Worm (Caenorhabditis elegans) whole organism, young adult: ENCODE data around the gene elt-2.

Source experiments
- C17E4.6 ChIP-seq: fragments of 200-800 bp; sonication (Bioruptor generic); IDR thresholded peaks from 2 replicates; pipeline ENCODE4 v1.3.6; 2022; ENCODE audit warnings: missing genetic modification reagents, missing genetic modification characterization, missing compliant biosample characterization
- F33H1.4 ChIP-seq: fragments of 200-800 bp; sonication (Bioruptor generic); IDR thresholded peaks from 2 replicates; pipeline ENCODE4 v1.3.6; 2022; ENCODE audit warnings: missing genetic modification reagents, missing genetic modification characterization, missing compliant biosample characterization
- ama-1 ChIP-seq, 3 experiments: fragments of 150-350 bp in 1 of 3; sonication (generic microtip) in 2 of 3; optimal IDR thresholded peaks; 2 replicates each; lab custom pipeline; 2014 to 2018; ENCODE audit warnings: missing biosample characterization in 2 of 3, missing genetic modification characterization in 2 of 3, missing genetic modification reagents in 2 of 3
- dpl-1 ChIP-seq: fragments of 150-350 bp; optimal IDR thresholded peaks from 2 replicates; lab custom pipeline; 2014; ENCODE audit warnings: missing biosample characterization, missing genetic modification reagents, missing genetic modification characterization
- tbp1 ChIP-seq: fragments of 200-800 bp; sonication (Bioruptor generic); optimal IDR thresholded peaks from 2 replicates; lab custom pipeline; 2018; ENCODE audit warnings: mild to moderate bottlenecking, missing genetic modification characterization, missing compliant biosample characterization
- unc-62 ChIP-seq: fragments of 150-350 bp; optimal IDR thresholded peaks from 2 replicates; lab custom pipeline; 2014; ENCODE audit warnings: missing biosample characterization, missing genetic modification reagents, missing genetic modification characterization
- ztf-25 ChIP-seq: fragments of 200-800 bp; sonication (Bioruptor generic); IDR thresholded peaks from 2 replicates; pipeline ENCODE4 v1.3.6; 2022; ENCODE audit warnings: missing genetic modification reagents, missing genetic modification characterization, missing compliant biosample characterization

ce11 chrX:10527414-10527813 is 46.4 kb downstream of the elt-2 start:
- TF ChIP-seq dpl-1 (GFP tag; lab: Kevin White, UChicago) (no peak), ztf-25 (no peak), unc-62 (GFP tag; lab: Kevin White, UChicago) (no peak), F33H1.4 (no peak), ama-1 (optimal IDR thresholded peaks at IDR 0.05; lab: Kevin White, UChicago) (no peak), ama-1 (GFP tag; optimal IDR thresholded peaks at IDR 0.05; lab: Kevin White, UChicago) (no peak), tbp1 (GFP tag; lab: Kevin White, UChicago) (no peak), C17E4.6 (GFP tag; lab: Robert Waterston, UW) (no peak)
